Worm (Caenorhabditis elegans): ENCODE measurements around the gene helq-1.

ce11 chrIII:600316-600932, 13.5 kb upstream of the helq-1 start, which contains the start of gene lec-6:
- TF ChIP-seq ztf-29 (GFP tag; IDR thresholded peaks at IDR 0.05) (no peak), cog-1 (tag; optimal IDR thresholded peaks at IDR 0.05) (no peak), flt-1 (GFP tag; IDR thresholded peaks at IDR 0.05) (no peak), ref-1 (GFP tag; conservative IDR thresholded peaks at IDR 0.05) (no peak), tab-1 (GFP tag; IDR thresholded peaks at IDR 0.05) (no peak), klf-2 (GFP tag; conservative IDR thresholded peaks at IDR 0.05) (no peak), med-1 (GFP tag; optimal IDR thresholded peaks at IDR 0.05; ENCODE audit: insufficient read depth) (no peak), ztf-23 (GFP tag; IDR thresholded peaks at IDR 0.05) (no peak)

Data from whole organism, midembryonic.